Fruit fly (Drosophila melanogaster): ENCODE results near the gene ATPsynbetaL.
A peak's percentile ranks its signal among the peaks of the same experiment; 100 is the strongest.

Gene ATPsynbetaL

DNA sequence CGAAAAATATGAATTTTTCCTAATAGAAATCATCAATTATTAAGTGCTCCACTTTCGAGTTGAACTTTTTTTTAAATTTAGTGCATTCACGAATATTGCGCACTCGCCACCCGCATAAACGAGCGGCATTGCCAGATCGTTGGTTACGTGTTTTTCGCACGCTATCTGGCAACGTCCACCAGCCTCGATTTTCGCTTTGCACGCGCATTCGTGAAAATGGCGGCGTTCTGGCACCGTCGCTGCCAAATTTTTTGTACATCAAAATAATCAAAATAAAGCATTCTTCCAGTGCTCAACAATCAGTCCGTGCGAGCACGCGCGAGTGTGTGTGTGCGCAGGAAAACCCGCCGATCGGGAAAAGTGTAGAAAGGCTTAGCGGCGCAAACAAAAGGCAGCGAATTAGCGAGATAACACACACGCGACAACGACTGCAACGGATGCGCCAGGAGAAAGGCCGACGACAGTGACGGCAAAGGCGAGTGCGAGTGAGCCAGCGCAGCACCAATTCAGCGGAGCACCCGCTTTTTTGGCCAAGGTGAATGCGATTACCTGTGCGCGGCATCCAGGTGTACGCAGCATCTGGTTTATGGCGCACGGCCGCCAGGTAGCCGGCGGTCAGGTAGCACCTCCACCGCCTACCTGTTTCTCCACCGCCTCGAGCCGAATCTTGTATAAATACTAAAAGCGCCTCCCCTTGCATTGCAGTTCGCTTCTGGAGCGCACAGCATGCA lies 16.1 kb downstream of the ATPsynbetaL start (continued):
- peak; percentile 51 for TF ChIP-seq sna (GFP tag; IDR thresholded peaks at IDR 0.05; ENCODE audit: partially characterized antibody)
- peak; percentile 86 for TF ChIP-seq PHDP (tag; optimal IDR thresholded peaks at IDR 0.05)
- peak; percentile 83 for TF ChIP-seq sqz (GFP tag; optimal IDR thresholded peaks at IDR 0.05)
- peak; percentile 57 for TF ChIP-seq CG30431 (GFP tag; optimal IDR thresholded peaks at IDR 0.05)
- peak; percentile 32; the same call in 2 of the 3 replicates for TF ChIP-seq vnd (GFP tag; IDR thresholded peaks at IDR 0.05; ENCODE audit: partially characterized antibody)
- no peak for TF ChIP-seq fru (optimal IDR thresholded peaks at IDR 0.05)
- no peak for TF ChIP-seq CG7745 (tag; optimal IDR thresholded peaks at IDR 0.05)
- no peak for TF ChIP-seq hth (optimal IDR thresholded peaks at IDR 0.05)
- TF ChIP-seq CG10654 (GFP tag; optimal IDR thresholded peaks at IDR 0.05), result peak; percentile 77
- peak; percentile 66 for TF ChIP-seq CG3407 (GFP tag; optimal IDR thresholded peaks at IDR 0.05)
- peak; percentile 76 for TF ChIP-seq CG6813 (GFP tag; optimal IDR thresholded peaks at IDR 0.05)
- TF ChIP-seq CG43689 (GFP tag; IDR thresholded peaks at IDR 0.05), result no peak
- no peak for TF ChIP-seq CG13296 (GFP tag; optimal IDR thresholded peaks at IDR 0.05)
- TF ChIP-seq CG14441 (GFP tag; IDR thresholded peaks at IDR 0.05), result peak; percentile 77
- no peak for TF ChIP-seq CG1832 (GFP tag; optimal IDR thresholded peaks at IDR 0.05)
- TF ChIP-seq CG17328 (GFP tag; IDR thresholded peaks at IDR 0.05), result peak; percentile 82
- 0 out of 2 replicates have a peak, but pooled peaks have one; percentile 34 for TF ChIP-seq Poxn (GFP tag; IDR thresholded peaks at IDR 0.05)
- TF ChIP-seq tap (tag; optimal IDR thresholded peaks at IDR 0.05), result no peak
- TF ChIP-seq CG6689 (GFP tag; IDR thresholded peaks at IDR 0.05), result peak; percentile 83
- peak; percentile 59; the same call in 1 of the 2 replicates for TF ChIP-seq CG32767 (GFP tag; IDR thresholded peaks at IDR 0.05)
- peak; percentile 59 for TF ChIP-seq her (GFP tag; optimal IDR thresholded peaks at IDR 0.05)
- TF ChIP-seq CG12219 (GFP tag; optimal IDR thresholded peaks at IDR 0.05), result peak; percentile 61
- peak; percentile 49; the same call in 1 of the 2 replicates for TF ChIP-seq danr (GFP tag; IDR thresholded peaks at IDR 0.05)
- TF ChIP-seq CG30403 (GFP tag; optimal IDR thresholded peaks at IDR 0.05), result peak; percentile 90
- no peak for TF ChIP-seq CG2678 (tag; optimal IDR thresholded peaks at IDR 0.05)
- peak; percentile 73 for TF ChIP-seq nom (GFP tag; optimal IDR thresholded peaks at IDR 0.05)
- TF ChIP-seq sima (GFP tag; optimal IDR thresholded peaks at IDR 0.05), result peak; percentile 5
- TF ChIP-seq CG8359 (GFP tag; optimal IDR thresholded peaks at IDR 0.05; ENCODE audit: borderline replicate concordance), result peak; percentile 40
- TF ChIP-seq klu (GFP tag; IDR thresholded peaks at IDR 0.05), result peak; percentile 55; the same call in 1 of the 2 replicates
- peak; percentile 84 for TF ChIP-seq CG2712 (tag; optimal IDR thresholded peaks at IDR 0.05)
- no peak; the same call in 1 of the 3 replicates for TF ChIP-seq CG17361 (GFP tag; IDR thresholded peaks at IDR 0.05)
- TF ChIP-seq MESR4 (GFP tag; optimal IDR thresholded peaks at IDR 0.05), result peak; percentile 73
- TF ChIP-seq Rx (GFP tag; IDR thresholded peaks at IDR 0.05), result peak; percentile 67; the same call in 1 of the 2 replicates
- TF ChIP-seq slbo (GFP tag; IDR thresholded peaks at IDR 0.05), result peak; percentile 86
- no peak for TF ChIP-seq odd (GFP tag; optimal IDR thresholded peaks at IDR 0.05)
- TF ChIP-seq CG3726 (GFP tag; IDR thresholded peaks at IDR 0.05), result no peak
- TF ChIP-seq run (tag; optimal IDR thresholded peaks at IDR 0.05), result peak; percentile 51
- TF ChIP-seq corto (GFP tag; optimal IDR thresholded peaks at IDR 0.05), result peak; percentile 63
- peak; percentile 73 for TF ChIP-seq NC2β (GFP tag; optimal IDR thresholded peaks at IDR 0.05)
- peak; percentile 100 for TF ChIP-seq CG4820 (GFP tag; optimal IDR thresholded peaks at IDR 0.05)
- peak; percentile 92 for TF ChIP-seq dm (GFP tag; optimal IDR thresholded peaks at IDR 0.05)
- no peak for TF ChIP-seq gcm2 (GFP tag; optimal IDR thresholded peaks at IDR 0.05)
- peak; percentile 88 for TF ChIP-seq Bgb (GFP tag; IDR thresholded peaks at IDR 0.05; ENCODE audit: partially characterized antibody)
- TF ChIP-seq wdn (GFP tag; IDR thresholded peaks at IDR 0.05), result no peak
- TF ChIP-seq CG18262 (tag; optimal IDR thresholded peaks at IDR 0.05), result peak; percentile 83
- no peak for TF ChIP-seq abd-A (tag; optimal IDR thresholded peaks at IDR 0.05)
- TF ChIP-seq NFAT (GFP tag; IDR thresholded peaks at IDR 0.05), result peak; percentile 69
- peak; percentile 76 for TF ChIP-seq CG34422 (GFP tag; IDR thresholded peaks at IDR 0.05)
- peak; percentile 75 for TF ChIP-seq pnt (GFP tag; optimal IDR thresholded peaks at IDR 0.05)
- peak; percentile 87 for TF ChIP-seq Camta (GFP tag; optimal IDR thresholded peaks at IDR 0.05)

Data from whole organism, embryonic.